Worm (Caenorhabditis elegans) whole organism, L1 larva: ENCODE results near the gene chch-3.

Source experiments
- C04F5.9 ChIP-seq: sonication (generic microtip); optimal IDR thresholded peaks from 2 replicates; lab custom pipeline; 2016; ENCODE audit warnings: missing genetic modification characterization, missing compliant biosample characterization
- C34B4.2 ChIP-seq: sonication (generic microtip); optimal IDR thresholded peaks from 2 replicates; lab custom pipeline; 2017; ENCODE audit warnings: mild to moderate bottlenecking, missing genetic modification characterization, missing compliant biosample characterization
- F16B12.6 ChIP-seq: fragments of 150-350 bp; optimal IDR thresholded peaks from 2 replicates; lab custom pipeline; 2014; ENCODE audit warnings: missing biosample characterization, missing genetic modification characterization
- Y116A8C.19 ChIP-seq: sonication (generic microtip); optimal IDR thresholded peaks from 2 replicates; lab custom pipeline; 2016; ENCODE audit warnings: missing compliant biosample characterization, missing genetic modification characterization, borderline replicate concordance
- ama-1 ChIP-seq: fragments of 150-350 bp; optimal IDR thresholded peaks from 2 replicates; lab custom pipeline; 2014
- ceh-82 ChIP-seq, 3 experiments: fragments of 150-350 bp in 1 of 3; sonication (generic microtip) in 2 of 3; optimal IDR thresholded peaks; 2 replicates each; lab custom pipeline; 2014 to 2017; ENCODE audit warnings: missing biosample characterization in 3 of 3, missing genetic modification characterization in 3 of 3
- ces-1 ChIP-seq: fragments of 150-350 bp; optimal IDR thresholded peaks from 2 replicates; lab custom pipeline; 2014; ENCODE audit warnings: missing biosample characterization, missing genetic modification reagents, missing genetic modification characterization
- dpl-1 ChIP-seq, 3 experiments: fragments of 150-350 bp in 2 of 3; sonication (generic microtip) in 1 of 3; optimal IDR thresholded peaks; 2 replicates each; lab custom pipeline; 2014 to 2017; ENCODE audit warnings: missing biosample characterization in 3 of 3, missing genetic modification characterization in 3 of 3, missing genetic modification reagents in 3 of 3
- dsc-1 ChIP-seq: sonication (generic microtip); optimal IDR thresholded peaks from 2 replicates; lab custom pipeline; 2016; ENCODE audit warnings: mild to moderate bottlenecking, missing genetic modification characterization, missing compliant biosample characterization
- efl-1 ChIP-seq, 4 experiments: fragments of 150-350 bp; optimal IDR thresholded peaks in 3 of 4; peaks in 1 of 4; 1 replicate in 1 of 4; 2 replicates in 3 of 4; lab custom pipeline; 2014; ENCODE audit warnings: missing biosample characterization in 2 of 4, missing genetic modification characterization in 2 of 4, missing genetic modification reagents in 2 of 4
- egl-27 ChIP-seq, 2 experiments: fragments of 150-350 bp in 1 of 2; sonication (generic microtip); optimal IDR thresholded peaks; 3 replicates each; lab custom pipeline; 2017 to 2018; ENCODE audit warnings: missing biosample characterization in 2 of 2, missing genetic modification characterization in 2 of 2, missing genetic modification reagents in 2 of 2
- elt-2 ChIP-seq: sonication (generic microtip); optimal IDR thresholded peaks from 2 replicates; lab custom pipeline; 2016; ENCODE audit warnings: missing genetic modification characterization, mild to moderate bottlenecking, inconsistent platforms, missing compliant biosample characterization, missing genetic modification reagents
- ets-5 ChIP-seq: fragments of 200-800 bp; sonication (Bioruptor generic); IDR thresholded peaks from 2 replicates; pipeline ENCODE4 v1.3.6; 2022; ENCODE audit warnings: missing genetic modification characterization, missing compliant biosample characterization
- fkh-10 ChIP-seq: sonication (generic microtip); optimal IDR thresholded peaks from 2 replicates; lab custom pipeline; 2017; ENCODE audit warnings: missing biosample characterization, missing genetic modification reagents, missing genetic modification characterization
- fkh-8 ChIP-seq: sonication (generic microtip); optimal IDR thresholded peaks from 2 replicates; lab custom pipeline; 2016; ENCODE audit warnings: mild to moderate bottlenecking, missing genetic modification characterization, missing compliant biosample characterization
- fos-1 ChIP-seq: fragments of 150-350 bp; optimal IDR thresholded peaks from 2 replicates; lab custom pipeline; 2014; ENCODE audit warnings: missing biosample characterization, missing genetic modification characterization
- hpl-2 ChIP-seq: fragments of 150-350 bp; optimal IDR thresholded peaks from 2 replicates; lab custom pipeline; 2014; ENCODE audit warnings: missing biosample characterization, missing genetic modification reagents, missing genetic modification characterization
- lin-13 ChIP-seq: fragments of 150-350 bp; optimal IDR thresholded peaks from 2 replicates; lab custom pipeline; 2014; ENCODE audit warnings: missing biosample characterization, missing genetic modification reagents, missing genetic modification characterization
- lin-14 ChIP-seq: fragments of 200-800 bp; sonication (Bioruptor generic); optimal IDR thresholded peaks from 2 replicates; lab custom pipeline; 2018; ENCODE audit warnings: mild to moderate bottlenecking, missing genetic modification characterization, moderate library complexity, missing compliant biosample characterization
- lin-35 ChIP-seq, 2 experiments: fragments of 150-350 bp; optimal IDR thresholded peaks; 2 replicates each; lab custom pipeline; 2014; ENCODE audit warnings: missing biosample characterization in 2 of 2, missing genetic modification characterization in 2 of 2, missing genetic modification reagents in 2 of 2
- mab-9 ChIP-seq: fragments of 200-800 bp; sonication (Bioruptor generic); IDR thresholded peaks from 2 replicates; pipeline ENCODE4 v1.3.6; 2022; ENCODE audit warnings: missing genetic modification reagents, missing genetic modification characterization, missing compliant biosample characterization
- mdl-1 ChIP-seq, 2 experiments: fragments of 150-350 bp; optimal IDR thresholded peaks; 2 replicates each; lab custom pipeline; 2014 to 2017; ENCODE audit warnings: missing biosample characterization in 2 of 2, missing genetic modification characterization in 2 of 2, inconsistent platforms in 1 of 2
- mef-2 ChIP-seq: fragments of 150-350 bp; optimal IDR thresholded peaks from 2 replicates; lab custom pipeline; 2014; ENCODE audit warnings: missing biosample characterization, missing genetic modification characterization
- mep-1 ChIP-seq: fragments of 150-350 bp; optimal IDR thresholded peaks from 2 replicates; lab custom pipeline; 2014; ENCODE audit warnings: missing biosample characterization, missing genetic modification characterization
- nhr-12 ChIP-seq: sonication (generic microtip); optimal IDR thresholded peaks from 2 replicates; lab custom pipeline; 2017; ENCODE audit warnings: missing biosample characterization, missing genetic modification characterization
- nhr-19 ChIP-seq: fragments of 200-800 bp; sonication (Bioruptor generic); conservative IDR thresholded peaks from 2 replicates; pipeline ENCODE4 v1.3.6; 2022; ENCODE audit warnings: missing genetic modification characterization, missing compliant biosample characterization
- nhr-20 ChIP-seq: sonication (generic microtip); optimal IDR thresholded peaks from 2 replicates; lab custom pipeline; 2016; ENCODE audit warnings: mild to moderate bottlenecking, missing genetic modification characterization, missing compliant biosample characterization
- nhr-71 ChIP-seq: sonication (generic microtip); optimal IDR thresholded peaks from 2 replicates; lab custom pipeline; 2016; ENCODE audit warnings: mild to moderate bottlenecking, missing genetic modification characterization, moderate library complexity, missing compliant biosample characterization
- rnt-1 ChIP-seq: sonication (generic microtip); optimal IDR thresholded peaks from 2 replicates; lab custom pipeline; 2016; ENCODE audit warnings: mild to moderate bottlenecking, missing genetic modification characterization, moderate library complexity, missing compliant biosample characterization
- snu-23 ChIP-seq: sonication (generic microtip); optimal IDR thresholded peaks from 2 replicates; lab custom pipeline; 2016; ENCODE audit warnings: missing genetic modification characterization, missing compliant biosample characterization
- sptf-1 ChIP-seq: fragments of 150-350 bp; optimal IDR thresholded peaks from 2 replicates; lab custom pipeline; 2014; ENCODE audit warnings: missing biosample characterization, missing genetic modification characterization
- tlp-1 ChIP-seq: fragments of 150-350 bp; optimal IDR thresholded peaks from 2 replicates; lab custom pipeline; 2014; ENCODE audit warnings: missing biosample characterization, missing genetic modification characterization
- unc-62 ChIP-seq: fragments of 150-350 bp; optimal IDR thresholded peaks from 2 replicates; lab custom pipeline; 2014; ENCODE audit warnings: missing biosample characterization, missing genetic modification reagents, missing genetic modification characterization
- unc-98 ChIP-seq: fragments of 200-800 bp; sonication (Bioruptor generic); IDR thresholded peaks from 2 replicates; pipeline ENCODE4 v1.3.6; 2022; ENCODE audit warnings: missing genetic modification characterization, missing compliant biosample characterization
- vab-15 ChIP-seq: sonication (generic microtip); optimal IDR thresholded peaks from 2 replicates; lab custom pipeline; 2017; ENCODE audit warnings: missing genotype, mild to moderate bottlenecking, missing genetic modification characterization, missing compliant biosample characterization
- xbp-1 ChIP-seq: sonication (generic microtip); optimal IDR thresholded peaks from 2 replicates; lab custom pipeline; 2016; ENCODE audit warnings: missing genetic modification characterization, missing compliant biosample characterization
- ztf-11 ChIP-seq, 2 experiments: sonication (generic microtip); optimal IDR thresholded peaks; 2 replicates each; lab custom pipeline; 2016 to 2017; ENCODE audit warnings: missing genetic modification characterization in 2 of 2, missing biosample characterization in 1 of 2, missing compliant biosample characterization in 1 of 2
- ztf-4 ChIP-seq: fragments of 150-350 bp; optimal IDR thresholded peaks from 2 replicates; lab custom pipeline; 2014; ENCODE audit warnings: missing biosample characterization, missing genetic modification characterization

chch-3 gene

DNA sequence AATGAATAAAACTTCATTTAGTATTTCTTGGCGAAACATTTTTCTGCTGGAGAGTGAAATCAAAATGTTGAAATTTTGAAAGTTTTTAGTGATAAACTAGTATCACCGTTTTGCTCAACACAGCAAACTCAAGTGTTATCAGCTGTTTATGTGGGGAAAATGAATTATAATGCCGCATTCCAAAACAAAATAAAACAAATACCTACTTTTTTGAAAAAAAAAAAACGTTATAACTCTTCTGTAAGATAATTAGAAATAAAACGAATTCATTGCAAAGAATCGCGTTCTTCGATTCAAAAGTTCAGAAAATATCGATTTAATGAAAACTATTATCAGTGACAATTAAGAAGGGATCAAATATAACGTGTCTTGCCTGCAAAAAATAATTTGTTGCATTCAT lies 19.3 kb upstream of the chch-3 start, which contains the start of gene Y51B9A.9:
TSS of gene Y51B9A.9 (minus strand) at position 101 of the 400 bp plus-strand sequence.
- TF ChIP-seq sptf-1 (tag; lab: Kevin White, UChicago), result no peak
- TF ChIP-seq Y116A8C.19 (tag; lab: Kevin White, UChicago), result no peak
- TF ChIP-seq elt-2, result peak; percentile 3
- TF ChIP-seq ztf-11 (tag; optimal IDR thresholded peaks at IDR 0.05; lab: Kevin White, UChicago), result no peak

DNA sequence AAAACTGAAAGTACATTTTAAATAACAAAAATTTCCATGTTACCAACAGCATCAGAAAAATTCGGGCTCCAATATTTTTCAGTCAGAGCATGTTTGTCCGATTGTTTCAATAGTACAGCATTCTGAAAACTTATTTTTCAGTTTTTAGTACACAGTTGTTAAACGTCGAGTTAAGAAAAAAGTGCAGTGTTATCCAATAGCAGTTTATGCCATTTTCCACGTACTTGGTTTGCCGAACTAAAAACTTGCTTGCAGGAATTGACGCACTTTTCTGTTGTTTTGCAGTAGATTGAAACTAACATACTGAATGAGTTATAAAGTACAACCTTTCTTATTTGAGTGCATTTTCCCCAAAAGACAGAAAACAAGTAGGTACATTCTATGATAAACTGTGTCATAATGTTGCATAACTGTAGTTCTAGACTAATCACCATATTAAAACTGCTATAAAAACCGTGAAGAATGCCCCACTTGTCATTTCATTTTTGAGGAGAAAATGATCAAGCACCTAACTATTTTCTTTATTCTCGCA lies 18.4 kb upstream of the chch-3 start, which contains the start of the genes Y51B9A.14 and Y51B9A.8:
TSS of gene Y51B9A.14 (minus strand) at position 101 of the 532 bp plus-strand sequence.
TSS of gene Y51B9A.8 (plus strand) at position 482 of the 532 bp plus-strand sequence.
- no peak for TF ChIP-seq nhr-71 (tag; lab: Kevin White, UChicago)
- no peak for TF ChIP-seq ets-5 (GFP tag; lab: Robert Waterston, UW)
- no peak for TF ChIP-seq lin-14 (GFP tag; lab: Kevin White, UChicago)
- no peak for TF ChIP-seq C04F5.9 (tag; lab: Kevin White, UChicago)
- TF ChIP-seq dsc-1 (tag; lab: Kevin White, UChicago), result no peak
- no peak for TF ChIP-seq unc-62 (GFP tag; lab: Kevin White, UChicago)
- no peak for TF ChIP-seq fos-1 (tag; lab: Kevin White, UChicago)
- no peak for TF ChIP-seq lin-13
- no peak for TF ChIP-seq xbp-1 (tag; lab: Kevin White, UChicago)
- no peak for TF ChIP-seq fkh-8 (tag; lab: Kevin White, UChicago)
- no peak for TF ChIP-seq ceh-82 (tag; optimal IDR thresholded peaks at IDR 0.05; lab: Kevin White, UChicago)
- TF ChIP-seq nhr-12, result no peak

ce11 chrII:9399746-9400145 lies 17.1 kb upstream of the chch-3 start, which contains the start of gene Y51B9A.7:
TSS of gene Y51B9A.7 (plus strand) at chrII:9400046.
- TF ChIP-seq F16B12.6 (tag; lab: Kevin White, UChicago) (no peak), ama-1 (lab: Kevin White, UChicago) (no peak), elt-2 (no peak), ztf-11 (tag; optimal IDR thresholded peaks at IDR 0.05; lab: Kevin White, UChicago) (no peak), rnt-1 (tag; lab: Kevin White, UChicago) (no peak)

ce11 chrII:9403087-9403486 lies 13.7 kb upstream of the chch-3 start, which contains the start of gene Y51B9A.6:
TSS of gene Y51B9A.6 (minus strand) at chrII:9403187.
- no peak for TF ChIP-seq unc-98 (GFP tag; lab: Robert Waterston, UW)
- no peak for TF ChIP-seq efl-1 (optimal IDR thresholded peaks at IDR 0.05; lab: Kevin White, UChicago)
- TF ChIP-seq efl-1 (GFP tag; optimal IDR thresholded peaks at IDR 0.05 in 1 of 2; lab: Kevin White, UChicago), result peak in 1 of 2 experiments; percentile 58
- no peak for TF ChIP-seq nhr-71 (tag; lab: Kevin White, UChicago)
- no peak for TF ChIP-seq egl-27 (tag; optimal IDR thresholded peaks at IDR 0.05; lab: Kevin White, UChicago)

DNA sequence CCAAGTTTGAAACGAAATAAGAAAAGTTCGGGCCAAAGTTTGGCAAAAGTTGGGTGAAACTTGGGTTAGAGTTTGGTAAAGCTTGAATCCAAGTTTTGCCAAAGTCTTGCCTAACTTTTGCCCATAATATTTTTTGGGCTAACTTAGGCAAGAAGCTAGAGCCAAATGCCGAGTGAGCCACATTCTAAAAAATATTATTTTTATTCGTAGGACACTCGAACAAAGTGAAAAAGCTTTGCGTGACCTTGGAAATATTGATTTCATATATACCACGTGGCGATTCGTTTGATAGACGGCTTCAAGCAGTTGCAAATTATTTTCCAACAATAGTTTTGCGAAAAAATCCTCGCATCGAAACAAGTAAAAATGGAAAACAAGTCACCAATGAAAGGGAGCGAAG lies 13.0 kb upstream of the chch-3 start, which contains the start of gene Y51B9A.5:
TSS of gene Y51B9A.5 (plus strand) at position 301 of the 400 bp plus-strand sequence.
- TF ChIP-seq mef-2 (tag; lab: Kevin White, UChicago), result no peak
- no peak for TF ChIP-seq tlp-1 (tag; lab: Kevin White, UChicago)
- no peak for TF ChIP-seq ztf-4 (tag; lab: Kevin White, UChicago)
- TF ChIP-seq fkh-10 (GFP tag; lab: Kevin White, UChicago), result no peak
- no peak for TF ChIP-seq hpl-2 (GFP tag; lab: Kevin White, UChicago)
- no peak for TF ChIP-seq F16B12.6 (tag; lab: Kevin White, UChicago)
- no peak for TF ChIP-seq egl-27 (tag; optimal IDR thresholded peaks at IDR 0.05; lab: Kevin White, UChicago)
- TF ChIP-seq lin-35 (GFP tag; optimal IDR thresholded peaks at IDR 0.05; lab: Kevin White, UChicago), result no peak
- TF ChIP-seq vab-15, result no peak
- TF ChIP-seq ces-1 (GFP tag; lab: Kevin White, UChicago), result no peak
- TF ChIP-seq mab-9 (GFP tag; lab: Robert Waterston, UW), result no peak
- no peak for TF ChIP-seq nhr-19
- no peak for TF ChIP-seq unc-98 (GFP tag; lab: Robert Waterston, UW)
- no peak for TF ChIP-seq nhr-20 (tag; lab: Kevin White, UChicago)
- TF ChIP-seq mep-1 (tag; lab: Kevin White, UChicago), result no peak
- no peak for TF ChIP-seq dpl-1 (GFP tag; optimal IDR thresholded peaks at IDR 0.05; lab: Kevin White, UChicago)
- TF ChIP-seq snu-23, result no peak
- no peak for TF ChIP-seq C34B4.2 (tag; lab: Kevin White, UChicago)
- no peak for TF ChIP-seq mdl-1 (tag; optimal IDR thresholded peaks at IDR 0.05; lab: Kevin White, UChicago)
